Worm (Caenorhabditis elegans) whole organism, mixed stage, embryonic: ENCODE measurements around the gene F21C10.11.

Experiments
- M03D4.4 ChIP-seq: sonication (generic microtip); optimal IDR thresholded peaks from 2 replicates; lab custom pipeline; 2017; ENCODE audit warnings: mild to moderate bottlenecking, missing genetic modification characterization, missing compliant biosample characterization
- bed-3 ChIP-seq: fragments of 200-800 bp; sonication (Bioruptor generic); optimal IDR thresholded peaks from 3 replicates; lab custom pipeline; 2018; ENCODE audit warnings: mild to moderate bottlenecking, missing genetic modification characterization, moderate library complexity, missing compliant biosample characterization
- blmp-1 ChIP-seq: fragments of 150-350 bp; optimal IDR thresholded peaks from 2 replicates; lab custom pipeline; 2014; ENCODE audit warnings: missing biosample characterization, missing genetic modification characterization
- ceh-39 ChIP-seq: fragments of 150-350 bp; optimal IDR thresholded peaks from 2 replicates; lab custom pipeline; 2014; ENCODE audit warnings: missing biosample characterization, missing genetic modification characterization
- ceh-43 ChIP-seq: fragments of 200-800 bp; sonication (Bioruptor generic); optimal IDR thresholded peaks from 2 replicates; lab custom pipeline; 2018; ENCODE audit warnings: mild to moderate bottlenecking, missing genetic modification characterization, moderate library complexity, missing compliant biosample characterization
- ceh-83 ChIP-seq: fragments of 200-800 bp; sonication (Bioruptor generic); optimal IDR thresholded peaks from 2 replicates; lab custom pipeline; 2018; ENCODE audit warnings: mild to moderate bottlenecking, missing genetic modification characterization, missing compliant biosample characterization
- ces-1 ChIP-seq: fragments of 150-350 bp; optimal IDR thresholded peaks from 2 replicates; lab custom pipeline; 2014; ENCODE audit warnings: missing biosample characterization, missing genetic modification reagents, missing genetic modification characterization
- cnd-1 ChIP-seq: fragments of 200-800 bp; sonication (Bioruptor generic); optimal IDR thresholded peaks from 2 replicates; lab custom pipeline; 2018; ENCODE audit warnings: mild to moderate bottlenecking, missing genetic modification characterization, missing compliant biosample characterization
- drap-1 ChIP-seq: fragments of 200-800 bp; sonication (Bioruptor generic); optimal IDR thresholded peaks from 3 replicates; lab custom pipeline; 2018; ENCODE audit warnings: mild to moderate bottlenecking, missing genetic modification characterization, missing compliant biosample characterization
- elt-1 ChIP-seq: sonication (generic microtip); optimal IDR thresholded peaks from 2 replicates; lab custom pipeline; 2017; ENCODE audit warnings: missing genetic modification characterization, mild to moderate bottlenecking, missing compliant biosample characterization, antibody characterized with exemption, moderate library complexity, borderline replicate concordance; ENCODE audit not compliant: insufficient read depth
- flh-1 ChIP-seq: fragments of 200-800 bp; sonication (Bioruptor generic); optimal IDR thresholded peaks from 2 replicates; lab custom pipeline; 2018; ENCODE audit warnings: mild to moderate bottlenecking, missing genetic modification characterization, moderate library complexity, missing compliant biosample characterization
- ham-2 ChIP-seq: fragments of 200-800 bp; sonication (Bioruptor generic); optimal IDR thresholded peaks from 2 replicates; lab custom pipeline; 2018; ENCODE audit warnings: mild to moderate bottlenecking, missing genetic modification characterization, missing compliant biosample characterization
- hlh-1 ChIP-seq: fragments of 150-350 bp; optimal IDR thresholded peaks from 2 replicates; lab custom pipeline; 2014; ENCODE audit warnings: missing biosample characterization, missing genetic modification reagents, missing genetic modification characterization
- lin-13 ChIP-seq: fragments of 150-350 bp; optimal IDR thresholded peaks from 2 replicates; lab custom pipeline; 2014; ENCODE audit warnings: missing biosample characterization, missing genetic modification characterization
- lsy-2 ChIP-seq: fragments of 150-350 bp; optimal IDR thresholded peaks from 2 replicates; lab custom pipeline; 2014; ENCODE audit warnings: missing biosample characterization, missing genetic modification characterization
- mep-1 ChIP-seq: fragments of 150-350 bp; optimal IDR thresholded peaks from 2 replicates; lab custom pipeline; 2017; ENCODE audit warnings: missing biosample characterization, missing genetic modification reagents, missing genetic modification characterization, inconsistent platforms
- mls-2 ChIP-seq: sonication (generic microtip); optimal IDR thresholded peaks from 2 replicates; lab custom pipeline; 2016; ENCODE audit warnings: mild to moderate bottlenecking, missing genetic modification characterization, moderate library complexity, missing compliant biosample characterization
- nhr-12 ChIP-seq: fragments of 150-350 bp; optimal IDR thresholded peaks from 2 replicates; lab custom pipeline; 2014; ENCODE audit warnings: missing biosample characterization, missing genetic modification characterization
- nhr-2 ChIP-seq: fragments of 150-350 bp; optimal IDR thresholded peaks from 2 replicates; lab custom pipeline; 2014; ENCODE audit warnings: missing biosample characterization, missing genetic modification characterization
- nhr-237 ChIP-seq: fragments of 150-350 bp; optimal IDR thresholded peaks from 2 replicates; lab custom pipeline; 2014; ENCODE audit warnings: missing biosample characterization, missing genetic modification characterization
- nhr-28 ChIP-seq: fragments of 150-350 bp; optimal IDR thresholded peaks from 2 replicates; lab custom pipeline; 2014; ENCODE audit warnings: missing biosample characterization, missing genetic modification characterization
- nhr-76 ChIP-seq: sonication (generic microtip); optimal IDR thresholded peaks from 2 replicates; lab custom pipeline; 2017; ENCODE audit warnings: missing biosample characterization, missing genetic modification characterization
- pha-4 ChIP-seq: fragments of 150-350 bp; optimal IDR thresholded peaks from 2 replicates; lab custom pipeline; 2018; ENCODE audit warnings: missing biosample characterization, missing genetic modification reagents, missing genetic modification characterization
- sem-2 ChIP-seq: fragments of 200-800 bp; sonication (Bioruptor generic); optimal IDR thresholded peaks from 2 replicates; lab custom pipeline; 2018; ENCODE audit warnings: mild to moderate bottlenecking, missing genetic modification characterization, missing compliant biosample characterization
- snpc-4 ChIP-seq: fragments of 150-350 bp; optimal IDR thresholded peaks from 2 replicates; lab custom pipeline; 2014; ENCODE audit warnings: missing biosample characterization, missing genetic modification characterization
- sptf-1 ChIP-seq: sonication (generic microtip); optimal IDR thresholded peaks from 2 replicates; lab custom pipeline; 2017; ENCODE audit warnings: mild to moderate bottlenecking, missing genetic modification characterization, moderate library complexity, missing compliant biosample characterization
- unc-62 ChIP-seq: fragments of 150-350 bp; optimal IDR thresholded peaks from 2 replicates; lab custom pipeline; 2014; ENCODE audit warnings: missing biosample characterization, missing genetic modification reagents, missing genetic modification characterization
- zip-8 ChIP-seq: fragments of 150-350 bp; optimal IDR thresholded peaks from 2 replicates; lab custom pipeline; 2014; ENCODE audit warnings: missing biosample characterization, missing genetic modification characterization
- ztf-11 ChIP-seq: fragments of 150-350 bp; optimal IDR thresholded peaks from 2 replicates; lab custom pipeline; 2014; ENCODE audit warnings: missing biosample characterization, missing genetic modification characterization

Gene F21C10.11

DNA sequence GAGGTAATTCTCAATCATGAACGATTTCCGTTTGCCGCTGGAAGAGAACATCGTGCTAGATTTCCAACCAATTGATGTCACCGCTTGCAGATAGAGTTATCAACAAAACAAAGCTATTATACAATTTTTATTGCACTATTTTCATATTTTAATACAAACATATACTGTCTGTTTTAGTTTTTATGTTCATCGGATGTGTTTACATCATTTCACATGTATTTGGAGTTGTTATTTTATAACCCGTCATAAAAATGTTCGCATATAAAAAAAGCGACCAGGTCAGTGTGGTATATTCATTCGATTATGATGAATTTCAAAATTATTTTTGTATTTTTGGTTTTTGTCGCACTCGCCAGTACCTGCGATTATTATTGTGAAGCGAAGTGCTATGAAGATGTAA, at the start of gene F21C10.11:
F21C10.11 (plus strand) TSS at position 301 of the 400 bp plus-strand sequence.
- TF ChIP-seq ceh-43 (GFP tag; lab: Kevin White, UChicago) (no peak), sem-2 (GFP tag; lab: Kevin White, UChicago) (no peak), nhr-28 (tag; lab: Kevin White, UChicago) (no peak), flh-1 (GFP tag; lab: Kevin White, UChicago) (no peak), ham-2 (GFP tag; lab: Kevin White, UChicago) (no peak), ztf-11 (tag; lab: Kevin White, UChicago) (no peak), ceh-39 (tag; lab: Kevin White, UChicago) (no peak), nhr-237 (tag; lab: Kevin White, UChicago) (no peak), nhr-76 (tag; lab: Kevin White, UChicago) (no peak), ces-1 (GFP tag; lab: Kevin White, UChicago) (no peak), mls-2 (tag; lab: Kevin White, UChicago) (no peak), snpc-4 (tag; lab: Kevin White, UChicago) (no peak), M03D4.4 (no peak), blmp-1 (tag; lab: Kevin White, UChicago) (no peak), elt-1 (no peak), pha-4 (tag; lab: Kevin White, UChicago) (no peak), sptf-1 (tag; lab: Kevin White, UChicago) (no peak), nhr-2 (no peak)

ce11 chrV:9074360-9074834, 48.9 kb upstream of the F21C10.11 start:
- TF ChIP-seq snpc-4 (tag; lab: Kevin White, UChicago) = no peak
- TF ChIP-seq nhr-12 (tag; lab: Kevin White, UChicago) = no peak
- no peak for TF ChIP-seq pha-4 (tag; lab: Kevin White, UChicago)
- no peak for TF ChIP-seq hlh-1
- no peak for TF ChIP-seq nhr-2
- TF ChIP-seq ceh-83 = no peak
- no peak for TF ChIP-seq flh-1 (GFP tag; lab: Kevin White, UChicago)
- TF ChIP-seq unc-62 (GFP tag; lab: Kevin White, UChicago) = no peak
- TF ChIP-seq sem-2 (GFP tag; lab: Kevin White, UChicago) = no peak
- no peak for TF ChIP-seq ceh-39 (tag; lab: Kevin White, UChicago)

DNA sequence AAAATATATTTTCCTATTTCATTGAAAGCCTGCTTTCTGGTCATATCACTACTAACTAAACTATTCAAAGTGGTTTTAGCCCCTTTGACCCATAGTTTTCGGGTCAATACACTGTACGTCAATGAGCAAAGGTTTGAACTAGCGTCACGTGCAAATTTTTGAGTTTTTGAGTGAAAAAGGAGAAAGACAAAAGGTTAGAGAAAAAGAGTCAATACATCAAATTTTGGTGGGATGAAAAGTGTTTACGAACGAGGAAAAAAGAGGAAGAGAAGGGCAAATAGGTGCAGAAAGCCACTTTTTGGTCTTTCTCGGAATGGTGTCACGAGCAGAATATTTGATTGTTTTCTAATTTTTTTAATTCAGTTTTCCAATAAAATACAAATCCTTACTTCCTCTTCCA, 47.5 kb upstream of the F21C10.11 start:
- no peak for TF ChIP-seq ces-1 (GFP tag; lab: Kevin White, UChicago)
- no peak for TF ChIP-seq ceh-83
- no peak for TF ChIP-seq elt-1
- no peak for TF ChIP-seq mep-1
- TF ChIP-seq ztf-11 (tag; lab: Kevin White, UChicago) = no peak
- TF ChIP-seq nhr-237 (tag; lab: Kevin White, UChicago) = no peak
- no peak for TF ChIP-seq mls-2 (tag; lab: Kevin White, UChicago)
- TF ChIP-seq pha-4 (tag; lab: Kevin White, UChicago) = no peak
- no peak for TF ChIP-seq M03D4.4
- no peak for TF ChIP-seq nhr-12 (tag; lab: Kevin White, UChicago)
- no peak for TF ChIP-seq hlh-1

ce11 chrV:9076273-9076672, 47.0 kb upstream of the F21C10.11 start, which contains the start of gene T27E4.7:
Gene T27E4.7 (minus strand): TSS chrV:9076322.
- TF ChIP-seq ces-1 (GFP tag; lab: Kevin White, UChicago) = no peak

- TF ChIP-seq pha-4 (tag; lab: Kevin White, UChicago) = no peak
- no peak for TF ChIP-seq sem-2 (GFP tag; lab: Kevin White, UChicago)
- no peak for TF ChIP-seq nhr-237 (tag; lab: Kevin White, UChicago)
- no peak for TF ChIP-seq zip-8 (tag; lab: Kevin White, UChicago)
- TF ChIP-seq cnd-1 = no peak
- TF ChIP-seq lin-13 (tag; lab: Kevin White, UChicago) = no peak
- TF ChIP-seq ceh-83 = no peak
- TF ChIP-seq unc-62 (GFP tag; lab: Kevin White, UChicago) = no peak
- no peak for TF ChIP-seq mep-1
- TF ChIP-seq lsy-2 (tag; lab: Kevin White, UChicago) = no peak
These were observed 45.2 kb upstream of the F21C10.11 start for ce11 chrV:9078067-9078581.

- TF ChIP-seq bed-3 (GFP tag; lab: Kevin White, UChicago) (no peak), ceh-83 (no peak), unc-62 (GFP tag; lab: Kevin White, UChicago) (no peak), zip-8 (tag; lab: Kevin White, UChicago) (no peak), nhr-2 (no peak), hlh-1 (no peak), cnd-1 (no peak), drap-1 (no peak), M03D4.4 (no peak), elt-1 (no peak), pha-4 (tag; lab: Kevin White, UChicago) (no peak), sptf-1 (tag; lab: Kevin White, UChicago) (no peak), ces-1 (GFP tag; lab: Kevin White, UChicago) (no peak), ztf-11 (tag; lab: Kevin White, UChicago) (no peak), nhr-237 (tag; lab: Kevin White, UChicago) (no peak), ceh-39 (tag; lab: Kevin White, UChicago) (no peak), mls-2 (tag; lab: Kevin White, UChicago) (no peak), nhr-12 (tag; lab: Kevin White, UChicago) (no peak), flh-1 (GFP tag; lab: Kevin White, UChicago) (no peak)
These were observed 44.3 kb upstream of the F21C10.11 start for ce11 chrV:9078815-9079525.
